Worm (Caenorhabditis elegans): Measurements from ENCODE around the gene str-12.
"Not testable (repeated sequence)": the region's sequence is repeated elsewhere in the genome, so short reads cannot be mapped to it uniquely, and the experiment has no call there.

The str-12 gene

DNA sequence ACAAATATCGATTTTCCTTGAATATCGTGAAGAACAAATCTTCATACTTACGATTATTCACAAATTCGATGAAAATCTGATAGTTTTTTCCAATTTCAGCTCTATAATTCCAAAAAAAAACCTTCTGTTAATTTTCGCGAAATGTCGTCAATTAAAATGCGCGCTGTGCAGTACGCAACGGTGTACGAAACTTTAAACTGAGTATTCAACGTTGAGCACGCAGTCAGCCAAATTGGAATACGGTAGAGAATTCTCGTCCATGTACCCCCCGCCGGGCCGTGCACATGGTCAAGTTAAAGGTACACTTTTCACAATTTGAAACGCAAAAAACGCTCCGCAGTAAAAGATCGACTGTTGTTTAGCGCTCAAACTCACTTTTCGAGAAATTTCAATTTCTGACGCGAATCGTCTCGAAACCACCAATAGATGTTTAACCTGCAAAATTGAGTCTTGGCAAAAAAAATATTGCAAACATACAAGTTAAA lies 20.5 kb upstream of the str-12 start, which contains the start of gene F28F8.7:
Gene F28F8.7 (minus strand): TSS at position 435 of the 485 bp plus-strand sequence.
- TF ChIP-seq nhr-43 (tag; optimal IDR thresholded peaks at IDR 0.05; ENCODE audit: poor library complexity, severe bottlenecking) (peak; percentile 19), elt-2 (tag; optimal IDR thresholded peaks at IDR 0.05) (peak; percentile 86), pqm-1 (tag; optimal IDR thresholded peaks at IDR 0.05) (peak; percentile 25), lin-15B (tag; optimal IDR thresholded peaks at IDR 0.05) (peak; percentile 51), lsy-12 (tag; optimal IDR thresholded peaks at IDR 0.05) (peak; percentile 51), nhr-11 (tag; optimal IDR thresholded peaks at IDR 0.05) (peak; percentile 2), R02D3.7 (tag; optimal IDR thresholded peaks at IDR 0.05) (peak; percentile 60)

- no peak for TF ChIP-seq skn-1 (tag; optimal IDR thresholded peaks at IDR 0.05)
- TF ChIP-seq ceh-28 (tag; optimal IDR thresholded peaks at IDR 0.05) = no peak
- TF ChIP-seq lsy-12 (tag; optimal IDR thresholded peaks at IDR 0.05) = no peak
- TF ChIP-seq ceh-82 (tag; optimal IDR thresholded peaks at IDR 0.05) = no peak
- no peak for TF ChIP-seq ztf-4 (tag; optimal IDR thresholded peaks at IDR 0.05)
- no peak for TF ChIP-seq fos-1 (tag; optimal IDR thresholded peaks at IDR 0.05)
- no peak for TF ChIP-seq zag-1 (tag; optimal IDR thresholded peaks at IDR 0.05)
- no peak for TF ChIP-seq egl-5 (tag; optimal IDR thresholded peaks at IDR 0.05)
- TF ChIP-seq ama-1 (optimal IDR thresholded peaks at IDR 0.05) = no peak
- no peak for TF ChIP-seq ceh-9 (tag; optimal IDR thresholded peaks at IDR 0.05)
- no peak for TF ChIP-seq pqm-1 (tag; optimal IDR thresholded peaks at IDR 0.05)
- no peak for TF ChIP-seq mml-1 (tag; optimal IDR thresholded peaks at IDR 0.05)
- no peak for TF ChIP-seq lin-39 (tag; optimal IDR thresholded peaks at IDR 0.05)
- TF ChIP-seq aly-2 (tag; optimal IDR thresholded peaks at IDR 0.05) = no peak
- TF ChIP-seq unc-39 (tag; optimal IDR thresholded peaks at IDR 0.05) = no peak
- TF ChIP-seq hmg-11 (tag; optimal IDR thresholded peaks at IDR 0.05) = no peak
- no peak for TF ChIP-seq nhr-23 (tag; optimal IDR thresholded peaks at IDR 0.05)
These were observed 16.1 kb upstream of the str-12 start, which contains the start of gene fbxa-139 for ce11 chrV:15594573-15594972. TSS of gene fbxa-139 (minus strand) at chrV:15594673.

- not testable (repeated sequence) for TF ChIP-seq nhr-23 (tag; optimal IDR thresholded peaks at IDR 0.05); fkh-10 (GFP tag; optimal IDR thresholded peaks at IDR 0.05); snpc-4 (tag; optimal IDR thresholded peaks at IDR 0.05)
These were observed 10.9 kb upstream of the str-12 start, which contains the start of gene B0391.14 for ce11 chrV:15599762-15600161. TSS of gene B0391.14 (minus strand) at chrV:15599862.

ce11 chrV:15602253-15602652 lies 8.4 kb upstream of the str-12 start, which contains the start of gene fbxa-152:
TSS of gene fbxa-152 (minus strand) at chrV:15602353.
- TF ChIP-seq nhr-237 (tag; optimal IDR thresholded peaks at IDR 0.05) (no peak), fkh-2 (tag; optimal IDR thresholded peaks at IDR 0.05) (no peak), elt-2 (tag; optimal IDR thresholded peaks at IDR 0.05) (no peak), nhr-77 (tag; optimal IDR thresholded peaks at IDR 0.05) (no peak), ceh-9 (tag; optimal IDR thresholded peaks at IDR 0.05) (no peak), tbx-2 (tag; optimal IDR thresholded peaks at IDR 0.05) (no peak)

DNA sequence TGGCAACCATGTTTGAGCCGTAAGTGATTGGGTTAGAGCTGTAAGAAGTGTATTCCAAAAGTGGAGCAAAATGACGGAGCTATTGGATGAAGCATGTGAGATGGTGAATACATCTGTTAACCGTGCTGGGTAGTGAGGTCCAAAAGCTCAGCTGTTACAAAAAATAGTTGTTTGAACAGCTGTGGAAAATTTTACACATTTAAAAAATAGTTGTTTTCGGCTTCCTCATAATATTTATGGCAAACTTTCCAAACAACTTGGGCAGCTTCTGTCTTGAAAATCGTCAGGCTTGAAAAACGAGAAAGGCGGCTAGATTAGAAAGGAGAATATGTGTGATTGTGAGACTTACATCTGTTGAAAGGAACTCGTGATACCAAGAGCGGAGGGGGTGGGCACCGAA lies 5.6 kb upstream of the str-12 start, which contains the start of gene fbxa-154:
Gene fbxa-154 (minus strand): TSS at position 101 of the 400 bp plus-strand sequence.
- no peak for TF ChIP-seq zag-1 (tag; optimal IDR thresholded peaks at IDR 0.05)
- TF ChIP-seq skn-1 (tag; optimal IDR thresholded peaks at IDR 0.05) = no peak
- TF ChIP-seq tbx-2 (tag; optimal IDR thresholded peaks at IDR 0.05) = no peak
- no peak for TF ChIP-seq ceh-82 (tag; optimal IDR thresholded peaks at IDR 0.05)
- TF ChIP-seq ama-1 (optimal IDR thresholded peaks at IDR 0.05) = no peak
- no peak for TF ChIP-seq pqm-1 (tag; optimal IDR thresholded peaks at IDR 0.05)
- TF ChIP-seq jun-1 (tag; optimal IDR thresholded peaks at IDR 0.05) = no peak
- TF ChIP-seq ZK546.5 (tag; optimal IDR thresholded peaks at IDR 0.05) = no peak
- TF ChIP-seq nhr-11 (tag; optimal IDR thresholded peaks at IDR 0.05) = no peak
- TF ChIP-seq nhr-237 (tag; optimal IDR thresholded peaks at IDR 0.05) = no peak
- no peak for TF ChIP-seq daf-12 (tag; optimal IDR thresholded peaks at IDR 0.05)
- TF ChIP-seq fkh-10 (GFP tag; optimal IDR thresholded peaks at IDR 0.05) = no peak
- no peak for TF ChIP-seq ceh-9 (tag; optimal IDR thresholded peaks at IDR 0.05)
- no peak for TF ChIP-seq lin-39 (tag; optimal IDR thresholded peaks at IDR 0.05)
- TF ChIP-seq nhr-12 (tag; optimal IDR thresholded peaks at IDR 0.05) = no peak
- no peak for TF ChIP-seq unc-39 (tag; optimal IDR thresholded peaks at IDR 0.05)
- TF ChIP-seq nhr-77 (tag; optimal IDR thresholded peaks at IDR 0.05) = no peak

ce11 chrV:15612886-15613285 lies 2.2 kb downstream of the str-12 start, which contains the start of gene str-263:
TSS of gene str-263 (plus strand) at chrV:15613186.
- no peak for TF ChIP-seq nfya-1 (tag; optimal IDR thresholded peaks at IDR 0.05; ENCODE audit: insufficient read depth)
- TF ChIP-seq fkh-10 (GFP tag; optimal IDR thresholded peaks at IDR 0.05) = no peak
